Worm (Caenorhabditis elegans): Measurements from ENCODE around the gene K12H6.6.
A peak's percentile ranks its signal among the peaks of the same experiment; 100 is the strongest.

The K12H6.6 gene

ce11 chrII:2831173-2831572 is at the start of gene K12H6.6:
TSS of gene K12H6.6 (minus strand) at chrII:2831233.
- TF ChIP-seq ztf-6 (GFP tag; IDR thresholded peaks at IDR 0.05) (no peak), cebp-1 (GFP tag; IDR thresholded peaks at IDR 0.05) (peak; percentile 84), cebp-1 (tag; optimal IDR thresholded peaks at IDR 0.05) (peak; percentile 93), attf-5 (GFP tag; optimal IDR thresholded peaks at IDR 0.05) (peak; percentile 31), lin-26 (GFP tag; IDR thresholded peaks at IDR 0.05) (no peak), B0035.1 (tag; optimal IDR thresholded peaks at IDR 0.05) (no peak), zim-3 (tag; optimal IDR thresholded peaks at IDR 0.05) (no peak), nhr-80 (tag; optimal IDR thresholded peaks at IDR 0.05) (peak; percentile 1), egrh-3 (GFP tag; IDR thresholded peaks at IDR 0.05) (peak; percentile 40; the same call in 1 of the 2 replicates), C17E4.6 (GFP tag; IDR thresholded peaks at IDR 0.05) (no peak)

ce11 chrII:2878909-2879308 is 47.9 kb upstream of the K12H6.6 start:
- TF ChIP-seq K11D2.4 (GFP tag; IDR thresholded peaks at IDR 0.05) = no peak
- TF ChIP-seq snpc-1.1 (tag; optimal IDR thresholded peaks at IDR 0.05; ENCODE audit: insufficient read depth) = no peak
- TF ChIP-seq xnd-1 (tag; optimal IDR thresholded peaks at IDR 0.05) = no peak
- TF ChIP-seq chd-7 (tag; optimal IDR thresholded peaks at IDR 0.05) = no peak
- TF ChIP-seq F55B11.4 (tag; optimal IDR thresholded peaks at IDR 0.05; ENCODE audit: borderline replicate concordance, insufficient read depth) = no peak
- no peak for TF ChIP-seq aptf-2 (GFP tag; conservative IDR thresholded peaks at IDR 0.05)
- TF ChIP-seq nfyb-1 (GFP tag; IDR thresholded peaks at IDR 0.05) = no peak
- TF ChIP-seq lsl-1 (GFP tag; optimal IDR thresholded peaks at IDR 0.05) = no peak
- TF ChIP-seq hrde-1 (tag; optimal IDR thresholded peaks at IDR 0.05; ENCODE audit: borderline replicate concordance) = no peak
- TF ChIP-seq mes-4 (tag; optimal IDR thresholded peaks at IDR 0.05) = no peak
- no peak for TF ChIP-seq hlh-12 (tag; optimal IDR thresholded peaks at IDR 0.05)
- TF ChIP-seq snpc-1.3 (tag; optimal IDR thresholded peaks at IDR 0.05; ENCODE audit: insufficient read depth) = no peak
- no peak for TF ChIP-seq aptf-3 (GFP tag; IDR thresholded peaks at IDR 0.05)

- TF ChIP-seq hsf-1 (GFP tag; IDR thresholded peaks at IDR 0.05) = no peak
- no peak for TF ChIP-seq F37B4.10 (GFP tag; IDR thresholded peaks at IDR 0.05)
- no peak for TF ChIP-seq B0019.2 (GFP tag; conservative IDR thresholded peaks at IDR 0.05)
- TF ChIP-seq die-1 (tag; optimal IDR thresholded peaks at IDR 0.05) = no peak
- no peak for TF ChIP-seq somi-1 (GFP tag; optimal IDR thresholded peaks at IDR 0.05)
- no peak for TF ChIP-seq F52B5.7 (tag; optimal IDR thresholded peaks at IDR 0.05)
- no peak for TF ChIP-seq ztf-6 (GFP tag; IDR thresholded peaks at IDR 0.05)
- TF ChIP-seq efl-1 (GFP tag; optimal IDR thresholded peaks at IDR 0.05) = no peak
- no peak for TF ChIP-seq gei-17 (GFP tag; optimal IDR thresholded peaks at IDR 0.05)
- no peak for TF ChIP-seq ztf-22 (GFP tag; optimal IDR thresholded peaks at IDR 0.05)
- no peak for TF ChIP-seq ZK185.1 (tag; optimal IDR thresholded peaks at IDR 0.05; ENCODE audit: poor library complexity, severe bottlenecking)
- no peak for TF ChIP-seq sea-2 (GFP tag; IDR thresholded peaks at IDR 0.05)
- no peak for TF ChIP-seq lir-1 (GFP tag; conservative IDR thresholded peaks at IDR 0.05)
- no peak for TF ChIP-seq F10E7.11 (tag; optimal IDR thresholded peaks at IDR 0.05)
- TF ChIP-seq ztf-18 (tag; optimal IDR thresholded peaks at IDR 0.05) = no peak
- TF ChIP-seq lin-35 (GFP tag; optimal IDR thresholded peaks at IDR 0.05) = no peak
- TF ChIP-seq pha-4 (tag; optimal IDR thresholded peaks at IDR 0.05) = no peak
- TF ChIP-seq ceh-91 (GFP tag; IDR thresholded peaks at IDR 0.05) = no peak
Measured at ce11 chrII:2874801-2875200, 43.8 kb upstream of the K12H6.6 start, which contains the start of gene Y110A2AL.1. TSS of gene Y110A2AL.1 (plus strand) at chrII:2875101.

All from whole organism, young adult.